Fruit fly (Drosophila melanogaster): ENCODE measurements around the gene lds.
"Not testable (repeated sequence)": the region's sequence is repeated elsewhere in the genome, so short reads cannot be mapped to it uniquely, and the experiment has no call there.

Gene lds

DNA sequence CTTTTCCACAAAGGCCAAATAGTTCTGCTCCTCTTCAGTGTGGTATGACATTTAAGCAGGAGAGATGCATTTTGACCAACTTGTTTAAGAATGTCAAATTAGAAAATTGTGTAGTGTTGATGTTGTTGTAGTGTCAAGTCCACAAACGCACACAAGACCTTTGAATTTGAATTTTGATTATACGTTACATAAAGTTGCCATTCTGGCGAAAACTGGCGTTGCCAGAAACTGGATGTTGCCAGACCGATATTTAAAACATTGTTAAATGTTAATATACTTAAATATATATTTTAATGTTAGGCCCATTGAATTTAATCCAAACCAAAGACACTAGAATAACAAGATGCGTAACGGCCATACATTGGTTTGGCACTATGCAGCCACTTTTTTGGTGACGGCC is 52.8 kb downstream of the lds start (continued):
- peak; percentile 72 for TF ChIP-seq Dp (GFP tag; optimal IDR thresholded peaks at IDR 0.05)
- no peak for TF ChIP-seq crc (GFP tag; optimal IDR thresholded peaks at IDR 0.05)
- 0 out of 2 replicates have a peak, but pooled peaks have one; percentile 22 for TF ChIP-seq unc-4 (GFP tag; IDR thresholded peaks at IDR 0.05; ENCODE audit: partially characterized antibody)
- TF ChIP-seq Lpt (GFP tag; optimal IDR thresholded peaks at IDR 0.05) = no peak
- TF ChIP-seq hkb (optimal IDR thresholded peaks at IDR 0.05) = no peak
- peak; percentile 39; the same call in 1 of the 2 replicates for TF ChIP-seq hkb (GFP tag; IDR thresholded peaks at IDR 0.05)
- peak; percentile 4 for TF ChIP-seq CG11504 (tag; optimal IDR thresholded peaks at IDR 0.05)
- no peak for TF ChIP-seq ash1 (GFP tag; optimal IDR thresholded peaks at IDR 0.05)
- TF ChIP-seq Vsx1 (GFP tag; optimal IDR thresholded peaks at IDR 0.05) = no peak
- peak; percentile 32; the same call in 1 of the 4 replicates for TF ChIP-seq Dll (GFP tag; IDR thresholded peaks at IDR 0.05; ENCODE audit: partially characterized antibody)
- no peak for TF ChIP-seq amos (GFP tag; IDR thresholded peaks at IDR 0.05; ENCODE audit: partially characterized antibody)
- peak; percentile 74 for TF ChIP-seq E2f2 (GFP tag; IDR thresholded peaks at IDR 0.05)
- peak; percentile 34 for TF ChIP-seq Med (GFP tag)
- peak; percentile 2 for TF ChIP-seq YL-1 (GFP tag; optimal IDR thresholded peaks at IDR 0.05)
- TF ChIP-seq rib (GFP tag; IDR thresholded peaks at IDR 0.05) = no peak
- TF ChIP-seq aop (GFP tag; IDR thresholded peaks at IDR 0.05) = no peak
- no peak for TF ChIP-seq H15 (GFP tag; IDR thresholded peaks at IDR 0.05)
- no peak for TF ChIP-seq onecut (GFP tag; IDR thresholded peaks at IDR 0.05)
- TF ChIP-seq BEAF-32 (GFP tag; optimal IDR thresholded peaks at IDR 0.05) = peak; percentile 11
- no peak for TF ChIP-seq CG18011 (GFP tag; optimal IDR thresholded peaks at IDR 0.05)
- peak; percentile 11 for TF ChIP-seq stwl (tag; optimal IDR thresholded peaks at IDR 0.05)
- TF ChIP-seq CG18619 (GFP tag; optimal IDR thresholded peaks at IDR 0.05) = no peak
- TF ChIP-seq CG6175 (GFP tag; IDR thresholded peaks at IDR 0.05) = no peak
- no peak for TF ChIP-seq danr (GFP tag; IDR thresholded peaks at IDR 0.05)
- TF ChIP-seq Myb (GFP tag; optimal IDR thresholded peaks at IDR 0.05) = peak; percentile 91
- TF ChIP-seq phol (tag; optimal IDR thresholded peaks at IDR 0.05) = no peak
- peak; percentile 48 for TF ChIP-seq pzg (GFP tag; optimal IDR thresholded peaks at IDR 0.05)
- TF ChIP-seq CG10267 (tag; optimal IDR thresholded peaks at IDR 0.05) = peak; percentile 9
- no peak for TF ChIP-seq Optix (GFP tag; IDR thresholded peaks at IDR 0.05)
- TF ChIP-seq emc (GFP tag; optimal IDR thresholded peaks at IDR 0.05) = no peak
- TF ChIP-seq fu2 (GFP tag; optimal IDR thresholded peaks at IDR 0.05) = no peak
- no peak for TF ChIP-seq kni (GFP tag; optimal IDR thresholded peaks at IDR 0.05)
- peak; percentile 38; the same call in 1 of the 2 replicates for TF ChIP-seq CG13287 (GFP tag; IDR thresholded peaks at IDR 0.05; ENCODE audit: partially characterized antibody)
- peak; percentile 29 for TF ChIP-seq CG1603 (tag; optimal IDR thresholded peaks at IDR 0.05)
- TF ChIP-seq CG15514 (GFP tag; optimal IDR thresholded peaks at IDR 0.05) = peak; percentile 37
- TF ChIP-seq CG1602 (GFP tag; optimal IDR thresholded peaks at IDR 0.05) = no peak
- TF ChIP-seq Hr51 (GFP tag; optimal IDR thresholded peaks at IDR 0.05) = no peak

DNA sequence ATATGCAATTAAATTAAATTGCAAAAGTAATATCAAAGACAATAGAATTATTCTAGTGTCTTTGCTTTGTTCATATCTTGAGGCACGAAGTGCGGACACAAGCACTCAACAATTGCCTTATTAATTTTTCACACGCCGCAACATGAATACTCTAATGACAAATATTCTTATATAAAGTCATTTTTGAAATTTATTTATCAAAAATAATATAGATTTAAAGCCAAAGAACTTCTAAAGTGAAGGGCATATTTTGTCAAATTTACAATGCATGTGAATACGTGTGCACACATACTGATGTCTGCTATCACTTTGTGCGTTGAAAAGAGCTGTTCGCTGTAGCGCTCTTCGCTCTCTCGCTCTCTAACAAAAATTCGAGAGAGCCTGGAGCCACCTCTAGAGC is 53.7 kb downstream of the lds start:
- TF ChIP-seq CG9215 (GFP tag; IDR thresholded peaks at IDR 0.05) (peak; percentile 30; the same call in 1 of the 2 replicates), D19A (tag; optimal IDR thresholded peaks at IDR 0.05) (peak; percentile 57), ranshi (GFP tag; IDR thresholded peaks at IDR 0.05) (peak; percentile 64; the same call in 1 of the 2 replicates), zfh1 (GFP tag; IDR thresholded peaks at IDR 0.05) (peak; percentile 42; the same call in 1 of the 3 replicates), hkb (GFP tag; IDR thresholded peaks at IDR 0.05) (peak; percentile 64), Ptx1 (GFP tag; IDR thresholded peaks at IDR 0.05) (peak; percentile 67), pan (GFP tag; optimal IDR thresholded peaks at IDR 0.05 in 1 of 2, IDR thresholded peaks at IDR 0.05 in 1 of 2) (peak in 1 of 2 experiments; percentile 38), tgo (GFP tag; IDR thresholded peaks at IDR 0.05) (peak; percentile 35; the same call in 1 of the 3 replicates), al (GFP tag; IDR thresholded peaks at IDR 0.05) (0 out of 2 replicates have a peak, but pooled peaks have one; percentile 22), E2f1 (GFP tag; IDR thresholded peaks at IDR 0.05) (peak; percentile 58), Trl (optimal IDR thresholded peaks at IDR 0.05) (peak in 1 of 2 experiments; percentile 72), onecut (GFP tag; IDR thresholded peaks at IDR 0.05) (0 out of 2 replicates have a peak, but pooled peaks have one; percentile 4), Dbx (GFP tag; IDR thresholded peaks at IDR 0.05) (peak; percentile 43; the same call in 2 of the 3 replicates), Drgx (GFP tag; IDR thresholded peaks at IDR 0.05) (peak; percentile 70), dysf (GFP tag; IDR thresholded peaks at IDR 0.05) (peak; percentile 68; the same call in 2 of the 3 replicates)
- TF ChIP-seq hkb (optimal IDR thresholded peaks at IDR 0.05); pan (optimal IDR thresholded peaks at IDR 0.05); Trl (GFP tag; optimal IDR thresholded peaks at IDR 0.05): not testable (repeated sequence)

All from whole organism, embryonic.